Fruit fly (Drosophila melanogaster) whole organism, pupa: Measurements from ENCODE around the gene CG14722.
A peak's percentile ranks its signal among the peaks of the same experiment; 100 is the strongest.

Experiments
- CG10348 ChIP-seq: fragments of 200-800 bp; sonication (Bioruptor generic); IDR thresholded peaks from 2 replicates; pipeline ENCODE4 v1.3.6; 2022; ENCODE audit warnings: missing biosample characterization, missing genetic modification characterization
- CG12605 ChIP-seq: fragments of 200-800 bp; sonication (Bioruptor generic); IDR thresholded peaks from 2 replicates; pipeline ENCODE4 v1.3.6; 2022; ENCODE audit warnings: missing biosample characterization, missing genetic modification characterization
- CG13204 ChIP-seq: fragments of 200-800 bp; sonication (Bioruptor generic); optimal IDR thresholded peaks from 2 replicates; lab custom pipeline; 2018; ENCODE audit warnings: missing biosample characterization, mild to moderate bottlenecking, missing genetic modification characterization, moderate library complexity
- CG14655 ChIP-seq: fragments of 200-800 bp; sonication (Bioruptor generic); optimal IDR thresholded peaks from 3 replicates; lab custom pipeline; 2017; ENCODE audit warnings: mild to moderate bottlenecking, missing biosample characterization, missing genetic modification reagents, missing genetic modification characterization
- CG15710 ChIP-seq: fragments of 200-800 bp; sonication (Bioruptor generic); optimal IDR thresholded peaks from 2 replicates; lab custom pipeline; 2018; ENCODE audit warnings: missing biosample characterization, mild to moderate bottlenecking, missing genetic modification characterization, moderate library complexity
- CG17806 ChIP-seq: fragments of 200-800 bp; sonication (Bioruptor generic); optimal IDR thresholded peaks from 2 replicates; lab custom pipeline; 2018; ENCODE audit warnings: missing biosample characterization, mild to moderate bottlenecking, missing genetic modification characterization, moderate library complexity
- CG32121 ChIP-seq: fragments of 200-800 bp; sonication (Bioruptor generic); IDR thresholded peaks from 2 replicates; pipeline ENCODE4 v1.3.6; 2022; ENCODE audit warnings: missing biosample characterization, missing genetic modification characterization
- CG34367 ChIP-seq: fragments of 200-800 bp; sonication (Bioruptor generic); optimal IDR thresholded peaks from 2 replicates; lab custom pipeline; 2018; ENCODE audit warnings: missing biosample characterization, mild to moderate bottlenecking, missing genetic modification characterization
- CG4496 ChIP-seq: fragments of 200-800 bp; sonication (Bioruptor generic); IDR thresholded peaks from 3 replicates; pipeline ENCODE4 v1.3.6; 2022; ENCODE audit warnings: missing biosample characterization, missing genetic modification characterization
- CG8159 ChIP-seq: fragments of 200-800 bp; sonication (Bioruptor generic); optimal IDR thresholded peaks from 3 replicates; lab custom pipeline; 2018; ENCODE audit warnings: missing biosample characterization, mild to moderate bottlenecking, missing genetic modification characterization, moderate library complexity
- CG8301 ChIP-seq: fragments of 200-800 bp; sonication (Bioruptor generic); optimal IDR thresholded peaks from 2 replicates; lab custom pipeline; 2018; ENCODE audit warnings: missing biosample characterization, mild to moderate bottlenecking, missing genetic modification characterization
- CG9948 ChIP-seq: fragments of 200-800 bp; sonication (Bioruptor generic); optimal IDR thresholded peaks from 2 replicates; lab custom pipeline; 2018; ENCODE audit warnings: missing biosample characterization, mild to moderate bottlenecking, missing genetic modification characterization, moderate library complexity
- D1 ChIP-seq: fragments of 200-800 bp; sonication (Bioruptor generic); optimal IDR thresholded peaks from 2 replicates; lab custom pipeline; 2018; ENCODE audit warnings: missing biosample characterization, mild to moderate bottlenecking, missing genetic modification characterization, moderate library complexity
- EcR ChIP-seq: fragments of 200-800 bp; sonication (Bioruptor generic); optimal IDR thresholded peaks from 3 replicates; lab custom pipeline; 2019; ENCODE audit warnings: missing biosample characterization, missing genetic modification characterization, mild to moderate bottlenecking, moderate library complexity, missing genetic modification reagents
- Ets98B ChIP-seq: fragments of 200-800 bp; sonication (Bioruptor generic); IDR thresholded peaks from 2 replicates; pipeline ENCODE4 v1.3.6; 2022; ENCODE audit warnings: missing biosample characterization, missing genetic modification characterization
- Pif1A ChIP-seq: fragments of 200-800 bp; sonication (Bioruptor generic); optimal IDR thresholded peaks from 3 replicates; lab custom pipeline; 2016; ENCODE audit warnings: missing biosample characterization, missing genetic modification characterization
- Pif1B ChIP-seq: fragments of 200-800 bp; sonication (Bioruptor generic); optimal IDR thresholded peaks from 3 replicates; lab custom pipeline; 2016; ENCODE audit warnings: missing biosample characterization, missing genetic modification characterization
- Snoo ChIP-seq: fragments of 200-800 bp; sonication (Bioruptor generic); optimal IDR thresholded peaks from 3 replicates; lab custom pipeline; 2017; ENCODE audit warnings: missing biosample characterization, mild to moderate bottlenecking, missing genetic modification characterization, inconsistent platforms
- fd96Ca ChIP-seq: fragments of 200-800 bp; sonication (Bioruptor generic); IDR thresholded peaks from 3 replicates; pipeline ENCODE4 v1.3.6; 2022; ENCODE audit warnings: missing biosample characterization, missing genetic modification characterization
- gl ChIP-seq: fragments of 200-800 bp; sonication (Bioruptor generic); optimal IDR thresholded peaks from 2 replicates; lab custom pipeline; 2018; ENCODE audit warnings: missing biosample characterization, mild to moderate bottlenecking, missing genetic modification characterization
- rn ChIP-seq: fragments of 200-800 bp; sonication (Bioruptor generic); IDR thresholded peaks from 2 replicates; pipeline ENCODE4 v1.3.6; 2022; ENCODE audit warnings: missing biosample characterization, missing genetic modification characterization

Gene CG14722

dm6 chr3R:11779357-11780018 is 37.8 kb downstream of the CG14722 start:
- TF ChIP-seq CG8159 (tag; lab: Kevin White, UChicago) (peak; percentile 96), CG4496 (GFP tag; lab: Robert Waterston, UW) (peak; percentile 65), Pif1B (GFP tag; lab: Kevin White, UChicago) (peak; percentile 91), gl (tag; lab: Kevin White, UChicago) (peak; percentile 71), CG34367 (tag; lab: Kevin White, UChicago) (peak; percentile 92), CG32121 (GFP tag; lab: Robert Waterston, UW) (peak; percentile 47), CG8301 (tag; lab: Kevin White, UChicago) (peak; percentile 87), CG14655 (GFP tag; lab: Kevin White, UChicago) (peak; percentile 92), rn (GFP tag; lab: Robert Waterston, UW) (peak; percentile 68), D1 (peak; percentile 89), Snoo (tag; lab: Kevin White, UChicago) (peak; percentile 89), CG13204 (peak; percentile 16), CG10348 (0 out of 2 replicates have a peak, but pooled peaks have one; percentile 8), CG17806 (peak; percentile 94), CG12605 (GFP tag; lab: Robert Waterston, UW) (peak; percentile 74), fd96Ca (GFP tag; lab: Robert Waterston, UW) (peak; percentile 30; the same call in 1 of the 3 replicates), Pif1A (peak; percentile 90), CG9948 (peak; percentile 95), Ets98B (peak; percentile 61), CG15710 (tag; lab: Kevin White, UChicago) (peak; percentile 94), EcR (GFP tag; lab: Kevin White, UChicago) (peak; percentile 91)

DNA sequence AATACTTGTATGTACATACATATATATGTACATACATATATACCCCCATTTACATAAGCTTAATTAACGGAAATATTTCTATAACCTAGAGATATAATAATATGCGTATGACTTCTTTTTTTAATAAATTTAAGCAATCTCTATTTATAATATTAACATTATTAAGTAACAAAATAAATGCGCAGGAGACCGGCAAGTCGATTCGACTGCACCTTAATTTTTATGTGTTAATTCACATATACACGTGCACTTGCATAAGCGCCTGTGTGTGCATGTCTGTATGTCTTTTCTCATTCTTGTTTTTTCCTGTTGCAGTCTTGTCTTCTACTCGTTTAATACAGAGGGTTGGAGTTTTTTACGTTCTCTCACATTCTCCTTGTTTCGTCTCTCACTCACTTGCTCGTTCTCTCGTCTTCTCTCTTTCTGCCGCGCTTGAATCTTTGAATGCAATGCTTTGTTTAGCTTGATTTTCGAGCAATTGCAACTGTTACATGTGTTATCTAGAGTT is 38.5 kb downstream of the CG14722 start:
- TF ChIP-seq CG9948 (peak; percentile 99), CG8301 (tag; lab: Kevin White, UChicago) (peak; percentile 97), EcR (GFP tag; lab: Kevin White, UChicago) (peak; percentile 8), CG10348 (peak; percentile 55; the same call in 1 of the 2 replicates), Pif1B (GFP tag; lab: Kevin White, UChicago) (peak; percentile 96), CG17806 (peak; percentile 98), CG4496 (GFP tag; lab: Robert Waterston, UW) (peak; percentile 97), Snoo (tag; lab: Kevin White, UChicago) (peak; percentile 96), CG14655 (GFP tag; lab: Kevin White, UChicago) (peak; percentile 99), CG13204 (peak; percentile 82), Pif1A (peak; percentile 89), rn (GFP tag; lab: Robert Waterston, UW) (peak; percentile 92), CG8159 (tag; lab: Kevin White, UChicago) (peak; percentile 99), CG32121 (GFP tag; lab: Robert Waterston, UW) (peak; percentile 93), CG15710 (tag; lab: Kevin White, UChicago) (peak; percentile 98), fd96Ca (GFP tag; lab: Robert Waterston, UW) (peak; percentile 89), gl (tag; lab: Kevin White, UChicago) (peak; percentile 86), CG34367 (tag; lab: Kevin White, UChicago) (peak; percentile 96), CG12605 (GFP tag; lab: Robert Waterston, UW) (peak; percentile 89), D1 (peak; percentile 99), Ets98B (peak; percentile 94)
- TF ChIP-seq, all 21 proteins: peak for 21

- peak; percentile 57; the same call in 1 of the 2 replicates for TF ChIP-seq rn (GFP tag; lab: Robert Waterston, UW)
- peak; percentile 51; the same call in 1 of the 3 replicates for TF ChIP-seq fd96Ca (GFP tag; lab: Robert Waterston, UW)
- no peak for TF ChIP-seq CG13204
- TF ChIP-seq Snoo (tag; lab: Kevin White, UChicago) = peak; percentile 67
- TF ChIP-seq CG17806 = peak; percentile 55
- TF ChIP-seq CG34367 (tag; lab: Kevin White, UChicago) = peak; percentile 51
- peak; percentile 30; the same call in 1 of the 2 replicates for TF ChIP-seq Ets98B
- TF ChIP-seq CG15710 (tag; lab: Kevin White, UChicago) = peak; percentile 66
- no peak for TF ChIP-seq CG8301 (tag; lab: Kevin White, UChicago)
- TF ChIP-seq CG32121 (GFP tag; lab: Robert Waterston, UW) = peak; percentile 51; the same call in 1 of the 2 replicates
- TF ChIP-seq EcR (GFP tag; lab: Kevin White, UChicago) = peak; percentile 73
- TF ChIP-seq CG12605 (GFP tag; lab: Robert Waterston, UW) = no peak
- TF ChIP-seq gl (tag; lab: Kevin White, UChicago) = no peak
- TF ChIP-seq CG10348 = peak; percentile 62; the same call in 1 of the 2 replicates
- peak; percentile 53 for TF ChIP-seq CG9948
- no peak for TF ChIP-seq CG8159 (tag; lab: Kevin White, UChicago)
- TF ChIP-seq CG14655 (GFP tag; lab: Kevin White, UChicago) = no peak
- no peak for TF ChIP-seq Pif1A
- TF ChIP-seq CG4496 (GFP tag; lab: Robert Waterston, UW) = peak; percentile 64; the same call in 1 of the 3 replicates
- no peak for TF ChIP-seq Pif1B (GFP tag; lab: Kevin White, UChicago)
- no peak for TF ChIP-seq D1
Observed at dm6 chr3R:11786695-11787226, 45.1 kb downstream of the CG14722 start, which contains the start of the genes prd1 and HisCl1. Gene prd1, minus strand, starts transcription at chr3R:11787014. Gene HisCl1, plus strand, starts transcription at chr3R:11787176.
